Fruit fly (Drosophila melanogaster) whole organism, adult: ENCODE measurements around the gene CG42590.

Source experiments
- CG11617 ChIP-seq: fragments of 200-800 bp; sonication (Bioruptor generic); optimal IDR thresholded peaks from 2 replicates; lab custom pipeline; 2017; ENCODE audit warnings: mild to moderate bottlenecking, missing biosample characterization, missing genetic modification reagents, missing genetic modification characterization
- CG12768 ChIP-seq: fragments of 200-800 bp; sonication (Bioruptor generic); optimal IDR thresholded peaks from 2 replicates; lab custom pipeline; 2017; ENCODE audit warnings: missing biosample characterization, missing genetic modification characterization, mild to moderate bottlenecking, moderate library complexity, missing genetic modification reagents
- CG7045 ChIP-seq: fragments of 200-800 bp; sonication (Bioruptor generic); optimal IDR thresholded peaks from 2 replicates; lab custom pipeline; 2017; ENCODE audit warnings: missing biosample characterization, mild to moderate bottlenecking, missing genetic modification characterization
- Clk ChIP-seq: fragments of 200-800 bp; sonication (Bioruptor generic); optimal IDR thresholded peaks from 2 replicates; lab custom pipeline; 2017; ENCODE audit warnings: missing biosample characterization, missing genetic modification characterization
- bab1 ChIP-seq: fragments of 200-800 bp; sonication (Bioruptor generic); optimal IDR thresholded peaks from 3 replicates; lab custom pipeline; 2019; ENCODE audit warnings: missing biosample characterization, mild to moderate bottlenecking, missing genetic modification characterization, moderate library complexity
- cic ChIP-seq: fragments of 200-800 bp; sonication (Bioruptor generic); optimal IDR thresholded peaks from 2 replicates; lab custom pipeline; 2017; ENCODE audit warnings: missing biosample characterization, mild to moderate bottlenecking, missing genetic modification characterization, moderate library complexity
- cnc ChIP-seq, 2 experiments: fragments of >200 bp; optimal IDR thresholded peaks; 2 replicates each; lab custom pipeline; 2017
- kay ChIP-seq: fragments of 200-800 bp; sonication (Bioruptor generic); peaks from one replicate; lab custom pipeline; 2016; ENCODE audit warnings: missing biosample characterization, missing genetic modification characterization, borderline replicate concordance
- pad ChIP-seq: fragments of 200-800 bp; sonication (Bioruptor generic); optimal IDR thresholded peaks from 3 replicates; lab custom pipeline; 2017; ENCODE audit warnings: missing biosample characterization, missing genetic modification characterization, mild to moderate bottlenecking, moderate library complexity, missing genetic modification reagents

- TF ChIP-seq CG7045 = no peak
- no peak for TF ChIP-seq Clk (GFP tag; lab: Kevin White, UChicago)
- TF ChIP-seq pad = no peak
- TF ChIP-seq kay (GFP tag; lab: Kevin White, UChicago) = peak; percentile 7
- TF ChIP-seq bab1 = peak; percentile 55
- no peak for TF ChIP-seq CG12768
- no peak for TF ChIP-seq CG11617 (GFP tag; lab: Kevin White, UChicago)
- no peak for TF ChIP-seq cic (GFP tag; lab: Kevin White, UChicago)
- TF ChIP-seq cnc (optimal IDR thresholded peaks at IDR 0.05; lab: Kevin White, UChicago) = no peak
Measured at dm6 chr3L:8076160-8076559, 7.1 kb upstream of the CG42590 start.
